Fruit fly (Drosophila melanogaster) Kc167 (cell line): Measurements from ENCODE around the gene CG42613.

Experiments used
- Myc ChIP-seq: fragments of >200 bp; optimal IDR thresholded peaks from 2 replicates; lab custom pipeline; 2017; ENCODE audit warnings: missing external identifiers
- psq ChIP-seq: fragments of >200 bp; optimal IDR thresholded peaks from 2 replicates; lab custom pipeline; 2017; ENCODE audit warnings: missing external identifiers

- no peak for TF ChIP-seq psq
- no peak for TF ChIP-seq Myc
Measured at dm6 chr3R:18999906-19000451, 71.0 kb downstream of the CG42613 start.
